Fruit fly (Drosophila melanogaster): ENCODE data around the gene Cralbp.

DNA sequence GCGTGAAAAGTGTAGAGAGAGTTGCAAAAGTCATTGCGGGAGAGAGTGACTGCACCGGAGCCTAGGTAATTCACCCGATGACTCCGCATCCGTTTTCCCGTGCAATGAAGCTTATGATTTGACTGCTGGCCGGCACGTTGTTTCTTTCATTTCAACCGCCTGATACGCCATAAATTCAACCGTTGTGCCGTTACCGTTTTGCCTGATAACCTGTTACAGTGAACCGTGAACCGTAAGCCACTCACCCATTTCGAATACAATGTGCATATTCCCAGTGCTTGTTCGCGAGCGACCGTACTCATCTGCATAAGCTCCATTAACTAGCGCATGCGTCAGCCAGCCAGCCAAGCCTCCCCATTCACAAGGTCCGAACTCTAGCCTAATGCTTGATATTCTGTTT lies 11.7 kb downstream of the Cralbp start:
- TF ChIP-seq CTCF (optimal IDR thresholded peaks at IDR 0.05) (no peak), CG8478 (optimal IDR thresholded peaks at IDR 0.05) (no peak)

Measured in S2 (cell line).